Fruit fly (Drosophila melanogaster) Kc167 (cell line): Measurements from ENCODE around the gene Ptpmeg.

Experiments used
- Myc ChIP-seq: fragments of >200 bp; optimal IDR thresholded peaks from 2 replicates; lab custom pipeline; 2017; ENCODE audit warnings: missing external identifiers
- Sin3A ChIP-seq: fragments of >200 bp; optimal IDR thresholded peaks from 2 replicates; lab custom pipeline; 2018; ENCODE audit warnings: missing external identifiers
- h ChIP-seq: fragments of >200 bp; optimal IDR thresholded peaks from 3 replicates; lab custom pipeline; 2018; ENCODE audit warnings: missing external identifiers
- insv ChIP-seq: fragments of >200 bp; optimal IDR thresholded peaks from 3 replicates; lab custom pipeline; 2018; ENCODE audit warnings: missing external identifiers
- psq ChIP-seq: fragments of >200 bp; optimal IDR thresholded peaks from 2 replicates; lab custom pipeline; 2017; ENCODE audit warnings: missing external identifiers
- ttk ChIP-seq: sonication (Bioruptor generic); optimal IDR thresholded peaks from 2 replicates; lab custom pipeline; 2017; ENCODE audit warnings: missing external identifiers

DNA sequence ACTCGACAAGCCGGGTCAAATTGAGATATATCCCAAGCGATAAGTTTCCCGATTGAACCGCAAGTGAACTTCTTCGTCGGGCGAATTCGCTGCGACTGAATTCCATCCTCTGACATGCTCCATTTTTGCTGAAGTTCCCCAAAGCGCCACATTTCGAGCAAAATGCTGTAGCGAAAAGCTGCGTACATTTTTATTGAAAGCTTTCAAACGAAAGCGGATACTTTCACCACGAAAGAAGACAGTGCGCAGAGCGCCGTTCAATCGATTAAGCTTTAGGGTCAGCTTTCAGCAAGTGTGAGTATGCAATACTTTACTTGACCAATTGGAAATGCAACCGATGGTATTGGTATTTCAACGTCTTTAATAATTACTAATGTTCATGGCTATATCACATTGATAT lies 14.9 kb downstream of the Ptpmeg start, which contains the start of gene mthl10:
- TF ChIP-seq psq (lab: Kevin White, UChicago) (no peak), h (no peak), ttk (lab: Kevin White, UChicago) (no peak), Myc (lab: Kevin White, UChicago) (no peak), insv (no peak), Sin3A (lab: Kevin White, UChicago) (no peak)
